Fruit fly (Drosophila melanogaster) whole organism, embryonic: Measurements from ENCODE around the gene Phae2.
A peak's percentile ranks its signal among the peaks of the same experiment; 100 is the strongest.

ENCODE experiments used
- Ada2b ChIP-seq: fragments of 200-800 bp; sonication (Bioruptor generic); IDR thresholded peaks from 2 replicates; pipeline ENCODE4 v1.3.6; 2022; ENCODE audit warnings: missing biosample characterization, missing genetic modification characterization
- Blimp-1 ChIP-seq: fragments of 200-800 bp; sonication (Bioruptor generic); optimal IDR thresholded peaks from 3 replicates; lab custom pipeline; 2018; ENCODE audit warnings: missing biosample characterization, missing genetic modification characterization, mild to moderate bottlenecking, moderate library complexity, missing genetic modification reagents
- CG10366 ChIP-seq: fragments of 200-800 bp; sonication (Bioruptor generic); IDR thresholded peaks from 2 replicates; pipeline ENCODE4 v1.3.6; 2022; ENCODE audit warnings: missing biosample characterization, missing genetic modification characterization
- CG11695 ChIP-seq: fragments of 200-800 bp; sonication (Bioruptor generic); IDR thresholded peaks from 3 replicates; pipeline ENCODE4 v1.3.6; 2022; ENCODE audit warnings: missing biosample characterization, missing genetic modification characterization
- CG12299 ChIP-seq: fragments of 200-800 bp; sonication (Bioruptor generic); optimal IDR thresholded peaks from 2 replicates; lab custom pipeline; 2018; ENCODE audit warnings: missing biosample characterization, mild to moderate bottlenecking, missing genetic modification characterization
- CG14860 ChIP-seq: fragments of 200-800 bp; sonication (Bioruptor generic); IDR thresholded peaks from 3 replicates; pipeline ENCODE4 v1.3.6; 2022; ENCODE audit warnings: missing biosample characterization, missing genetic modification characterization; ENCODE audit not compliant: partially characterized antibody
- CG17568 ChIP-seq: fragments of 200-800 bp; sonication (Bioruptor generic); optimal IDR thresholded peaks from 2 replicates; lab custom pipeline; 2018; ENCODE audit warnings: missing biosample characterization, mild to moderate bottlenecking, missing genetic modification characterization, moderate library complexity
- CG1832 ChIP-seq: fragments of 200-800 bp; sonication (Bioruptor generic); optimal IDR thresholded peaks from 2 replicates; lab custom pipeline; 2017; ENCODE audit warnings: missing biosample characterization, mild to moderate bottlenecking, missing genetic modification characterization, inconsistent platforms
- CG30431 ChIP-seq: fragments of 200-800 bp; sonication (Bioruptor generic); optimal IDR thresholded peaks from 2 replicates; lab custom pipeline; 2017; ENCODE audit warnings: missing biosample characterization, missing genetic modification characterization
- CG34376 ChIP-seq: fragments of 200-800 bp; sonication (Bioruptor generic); optimal IDR thresholded peaks from 2 replicates; lab custom pipeline; 2018; ENCODE audit warnings: missing biosample characterization, mild to moderate bottlenecking, missing genetic modification characterization
- CG3838 ChIP-seq: fragments of 200-800 bp; sonication (Bioruptor generic); optimal IDR thresholded peaks from 3 replicates; lab custom pipeline; 2016; ENCODE audit warnings: missing biosample characterization, missing genetic modification characterization
- CG5245 ChIP-seq: fragments of 200-800 bp; sonication (Bioruptor generic); optimal IDR thresholded peaks from 3 replicates; lab custom pipeline; 2016; ENCODE audit warnings: missing biosample characterization, missing genetic modification characterization
- CG6813 ChIP-seq: fragments of 200-800 bp; sonication (Bioruptor generic); optimal IDR thresholded peaks from 2 replicates; lab custom pipeline; 2017; ENCODE audit warnings: missing biosample characterization, missing genetic modification characterization, mild to moderate bottlenecking, moderate library complexity, missing genetic modification reagents
- CG7786 ChIP-seq: fragments of 200-800 bp; sonication (Bioruptor generic); optimal IDR thresholded peaks from 2 replicates; lab custom pipeline; 2016; ENCODE audit warnings: missing biosample characterization, missing genetic modification characterization
- CG8359 ChIP-seq: fragments of 200-800 bp; sonication (Bioruptor generic); optimal IDR thresholded peaks from 2 replicates; lab custom pipeline; 2017; ENCODE audit warnings: missing biosample characterization, mild to moderate bottlenecking, missing genetic modification characterization, borderline replicate concordance
- CG8478 ChIP-seq: fragments of >200 bp; optimal IDR thresholded peaks from 2 replicates; lab custom pipeline; 2018
- CG8765 ChIP-seq: fragments of 200-800 bp; sonication (Bioruptor generic); IDR thresholded peaks from 2 replicates; pipeline ENCODE4 v1.3.6; 2022; ENCODE audit warnings: missing biosample characterization, missing genetic modification characterization
- CG8944 ChIP-seq: fragments of 200-800 bp; sonication (Bioruptor generic); optimal IDR thresholded peaks from 3 replicates; lab custom pipeline; 2016; ENCODE audit warnings: missing biosample characterization, missing genetic modification characterization
- CG9727 ChIP-seq: fragments of 200-800 bp; sonication (Bioruptor generic); optimal IDR thresholded peaks from 3 replicates; lab custom pipeline; 2017; ENCODE audit warnings: missing biosample characterization, mild to moderate bottlenecking, missing genetic modification characterization
- Ets97D ChIP-seq: fragments of 200-800 bp; sonication (Bioruptor generic); optimal IDR thresholded peaks from 3 replicates; lab custom pipeline; 2016; ENCODE audit warnings: missing biosample characterization, missing genetic modification characterization
- Fer3 ChIP-seq: fragments of 200-800 bp; sonication (Bioruptor generic); optimal IDR thresholded peaks from 2 replicates; lab custom pipeline; 2018; ENCODE audit warnings: missing biosample characterization, mild to moderate bottlenecking, missing genetic modification characterization, moderate library complexity
- HmgD ChIP-seq: fragments of 200-800 bp; sonication (Bioruptor generic); optimal IDR thresholded peaks from 3 replicates; lab custom pipeline; 2016; ENCODE audit warnings: missing biosample characterization, missing genetic modification characterization
- MESR4 ChIP-seq: fragments of 200-800 bp; sonication (Bioruptor generic); optimal IDR thresholded peaks from 2 replicates; lab custom pipeline; 2018; ENCODE audit warnings: missing biosample characterization, mild to moderate bottlenecking, missing genetic modification characterization, moderate library complexity
- Mad ChIP-seq: fragments of 200-800 bp; sonication (Bioruptor generic); optimal IDR thresholded peaks from 2 replicates; lab custom pipeline; 2016; ENCODE audit warnings: missing biosample characterization, missing genetic modification characterization
- NK7.1 ChIP-seq: fragments of 200-800 bp; sonication (Bioruptor generic); optimal IDR thresholded peaks from 3 replicates; lab custom pipeline; 2016; ENCODE audit warnings: missing biosample characterization, missing genetic modification characterization
- Pdp1 ChIP-seq, 2 experiments: fragments of 200-800 bp; sonication (Bioruptor generic); optimal IDR thresholded peaks; 3 replicates each; lab custom pipeline; 2016; ENCODE audit warnings: missing biosample characterization in 2 of 2, missing genetic modification characterization in 2 of 2, mild to moderate bottlenecking in 1 of 2, moderate library complexity in 1 of 2
- Sin3A ChIP-seq: fragments of >200 bp; optimal IDR thresholded peaks from 2 replicates; lab custom pipeline; 2018
- Six4 ChIP-seq: fragments of 200-800 bp; sonication (Bioruptor generic); optimal IDR thresholded peaks from 2 replicates; lab custom pipeline; 2016; ENCODE audit warnings: missing biosample characterization, missing genetic modification characterization
- bbx ChIP-seq: fragments of 200-800 bp; sonication (Bioruptor generic); IDR thresholded peaks from 2 replicates; pipeline ENCODE4 v1.3.6; 2022; ENCODE audit warnings: missing biosample characterization, missing genetic modification characterization; ENCODE audit not compliant: partially characterized antibody
- bigmax ChIP-seq: fragments of 200-800 bp; sonication (Bioruptor generic); optimal IDR thresholded peaks from 2 replicates; lab custom pipeline; 2018; ENCODE audit warnings: missing biosample characterization, mild to moderate bottlenecking, missing genetic modification characterization
- br ChIP-seq: fragments of >200 bp; optimal IDR thresholded peaks from 2 replicates; lab custom pipeline; 2017
- cad ChIP-seq: fragments of >200 bp; optimal IDR thresholded peaks from 2 replicates; lab custom pipeline; 2017; ENCODE audit warnings: missing biosample characterization, missing genetic modification characterization
- cg ChIP-seq: fragments of 200-800 bp; sonication (Bioruptor generic); optimal IDR thresholded peaks from 3 replicates; lab custom pipeline; 2019; ENCODE audit warnings: missing biosample characterization, mild to moderate bottlenecking, missing genetic modification characterization, moderate library complexity
- eve ChIP-seq, 2 experiments: fragments of >200 bp; optimal IDR thresholded peaks; 2 replicates each; lab custom pipeline; 2017; ENCODE audit warnings: missing biosample characterization in 2 of 2, missing genetic modification characterization in 2 of 2
- fd102C ChIP-seq: fragments of 200-800 bp; sonication (Bioruptor generic); optimal IDR thresholded peaks from 2 replicates; lab custom pipeline; 2018; ENCODE audit warnings: missing biosample characterization, mild to moderate bottlenecking, missing genetic modification characterization, moderate library complexity
- gsb-n ChIP-seq: fragments of 200-800 bp; sonication (Bioruptor generic); optimal IDR thresholded peaks from 3 replicates; lab custom pipeline; 2018; ENCODE audit warnings: missing biosample characterization, mild to moderate bottlenecking, missing genetic modification characterization
- gt ChIP-seq: fragments of 200-800 bp; sonication (Bioruptor generic); IDR thresholded peaks from 2 replicates; pipeline ENCODE4 v1.3.6; 2022; ENCODE audit warnings: missing biosample characterization, missing genetic modification characterization
- ham ChIP-seq: fragments of 200-800 bp; sonication (Bioruptor generic); IDR thresholded peaks from 2 replicates; pipeline ENCODE4 v1.3.6; 2022; ENCODE audit warnings: missing biosample characterization, missing genetic modification characterization
- hb ChIP-seq: fragments of 200-800 bp; sonication (Bioruptor generic); IDR thresholded peaks from 3 replicates; pipeline ENCODE4 v1.3.6; 2022; ENCODE audit warnings: missing biosample characterization, missing genetic modification characterization; ENCODE audit not compliant: partially characterized antibody
- hth ChIP-seq: fragments of >200 bp; optimal IDR thresholded peaks from 2 replicates; lab custom pipeline; 2017; ENCODE audit warnings: inconsistent platforms
- insv ChIP-seq, 2 experiments: fragments of 200-800 bp; sonication (Bioruptor generic); optimal IDR thresholded peaks; 3 replicates each; lab custom pipeline; 2016 to 2018; ENCODE audit warnings: missing biosample characterization in 2 of 2, missing genetic modification characterization in 2 of 2
- jigr1 ChIP-seq: fragments of 200-800 bp; sonication (Bioruptor generic); IDR thresholded peaks from 3 replicates; pipeline ENCODE4 v1.3.6; 2022; ENCODE audit warnings: missing biosample characterization, missing genetic modification characterization
- lilli ChIP-seq: fragments of 200-800 bp; sonication (Bioruptor generic); optimal IDR thresholded peaks from 3 replicates; lab custom pipeline; 2016; ENCODE audit warnings: missing biosample characterization, missing genetic modification characterization
- mam ChIP-seq: fragments of 200-800 bp; sonication (Bioruptor generic); optimal IDR thresholded peaks from 3 replicates; lab custom pipeline; 2016; ENCODE audit warnings: missing biosample characterization, missing genetic modification characterization
- psq ChIP-seq: fragments of 200-800 bp; sonication (Bioruptor generic); optimal IDR thresholded peaks from 2 replicates; lab custom pipeline; 2017; ENCODE audit warnings: missing biosample characterization, missing genetic modification characterization
- ranshi ChIP-seq: fragments of 200-800 bp; sonication (Bioruptor generic); IDR thresholded peaks from 2 replicates; pipeline ENCODE4 v1.3.6; 2022; ENCODE audit warnings: missing biosample characterization, missing genetic modification characterization
- rib ChIP-seq: fragments of 200-800 bp; sonication (Bioruptor generic); IDR thresholded peaks from 2 replicates; pipeline ENCODE4 v1.3.6; 2022; ENCODE audit warnings: missing biosample characterization, missing genetic modification characterization
- ro ChIP-seq: fragments of 200-800 bp; sonication (Bioruptor generic); IDR thresholded peaks from 2 replicates; pipeline ENCODE4 v1.3.6; 2022; ENCODE audit warnings: missing biosample characterization, missing genetic modification characterization
- stwl ChIP-seq: fragments of 200-800 bp; sonication (Bioruptor generic); optimal IDR thresholded peaks from 3 replicates; lab custom pipeline; 2018; ENCODE audit warnings: missing biosample characterization, mild to moderate bottlenecking, missing genetic modification characterization, moderate library complexity
- vfl ChIP-seq: fragments of 200-800 bp; sonication (Bioruptor generic); optimal IDR thresholded peaks from 2 replicates; lab custom pipeline; 2016; ENCODE audit warnings: missing biosample characterization, missing genetic modification characterization
- yki ChIP-seq: fragments of >200 bp; optimal IDR thresholded peaks from 3 replicates; lab custom pipeline; 2018
- z ChIP-seq: fragments of 200-800 bp; sonication (Bioruptor generic); IDR thresholded peaks from 3 replicates; pipeline ENCODE4 v1.3.6; 2022; ENCODE audit warnings: missing biosample characterization, missing genetic modification characterization
- zf30C ChIP-seq: fragments of 200-800 bp; sonication (Bioruptor generic); optimal IDR thresholded peaks from 3 replicates; lab custom pipeline; 2018; ENCODE audit warnings: missing biosample characterization, mild to moderate bottlenecking, missing genetic modification characterization

Gene Phae2

DNA sequence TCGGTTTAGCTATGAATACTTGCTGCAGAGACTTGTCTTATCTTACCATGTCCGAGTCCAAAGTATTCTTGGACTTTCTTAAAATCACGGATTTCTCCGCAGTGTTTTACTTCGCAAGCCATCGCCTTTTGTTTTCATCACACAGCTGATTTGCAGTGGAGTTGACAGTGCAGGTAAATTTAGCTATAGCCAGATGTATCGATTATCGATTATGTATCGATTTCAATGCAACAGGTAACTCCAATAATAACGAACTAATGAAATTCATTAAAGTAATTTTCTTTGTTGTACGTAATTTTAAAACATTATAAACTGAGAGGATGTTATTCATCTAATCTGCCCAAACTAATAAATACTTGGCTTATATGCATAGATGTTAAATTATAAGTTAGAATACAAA is 47.9 kb upstream of the Phae2 start, which contains the start of gene Rab3-GAP (continued):
- TF ChIP-seq CG3838, result no peak
- TF ChIP-seq HmgD, result no peak
- peak; percentile 44; the same call in 1 of the 3 replicates for TF ChIP-seq CG11695
- no peak for TF ChIP-seq psq (GFP tag; lab: Kevin White, UChicago)
- no peak for TF ChIP-seq CG8359
- TF ChIP-seq vfl, result no peak
- TF ChIP-seq jigr1 (GFP tag; lab: Robert Waterston, UW), result no peak
- no peak for TF ChIP-seq CG1832
- TF ChIP-seq yki (lab: Kevin White, UChicago), result no peak
- no peak for TF ChIP-seq ro (GFP tag; lab: Robert Waterston, UW)
- no peak for TF ChIP-seq CG5245 (GFP tag; lab: Kevin White, UChicago)
- TF ChIP-seq CG6813 (GFP tag; lab: Kevin White, UChicago), result no peak
- no peak for TF ChIP-seq bigmax
- no peak for TF ChIP-seq CG30431 (GFP tag; lab: Kevin White, UChicago)
- TF ChIP-seq mam (GFP tag; lab: Kevin White, UChicago), result no peak
- no peak for TF ChIP-seq rib
- TF ChIP-seq CG14860 (GFP tag; lab: Robert Waterston, UW), result 0 out of 3 replicates have a peak, but pooled peaks have one; percentile 34
- peak; percentile 37 for TF ChIP-seq lilli (GFP tag; lab: Kevin White, UChicago)
- no peak for TF ChIP-seq NK7.1
- no peak for TF ChIP-seq zf30C
- peak; percentile 34 for TF ChIP-seq Fer3
- no peak for TF ChIP-seq gt (GFP tag; lab: Robert Waterston, UW)
- no peak for TF ChIP-seq eve (GFP tag; optimal IDR thresholded peaks at IDR 0.05; lab: Kevin White, UChicago)
- no peak for TF ChIP-seq CG34376 (GFP tag; lab: Kevin White, UChicago)
- TF ChIP-seq CG8765 (GFP tag; lab: Robert Waterston, UW), result no peak
- no peak for TF ChIP-seq gsb-n (tag; lab: Kevin White, UChicago)
- TF ChIP-seq Sin3A (lab: Kevin White, UChicago), result no peak
- peak; percentile 11 for TF ChIP-seq Ets97D (GFP tag; lab: Kevin White, UChicago)
- TF ChIP-seq z (GFP tag; lab: Robert Waterston, UW), result no peak
- peak; percentile 50 for TF ChIP-seq MESR4
- no peak for TF ChIP-seq CG8478
- TF ChIP-seq ranshi (GFP tag; lab: Robert Waterston, UW), result no peak
- no peak for TF ChIP-seq bbx (GFP tag; lab: Robert Waterston, UW)
- TF ChIP-seq CG8944 (GFP tag; lab: Kevin White, UChicago), result no peak
- no peak for TF ChIP-seq CG9727
- TF ChIP-seq Six4 (GFP tag; lab: Kevin White, UChicago), result peak; percentile 5
- no peak for TF ChIP-seq CG12299
- no peak for TF ChIP-seq hth (lab: Kevin White, UChicago)
- TF ChIP-seq br, result no peak
- TF ChIP-seq Pdp1 (GFP tag; optimal IDR thresholded peaks at IDR 0.05; lab: Kevin White, UChicago), result peak in 1 of 2 experiments; percentile 37
- TF ChIP-seq CG17568 (GFP tag; lab: Kevin White, UChicago), result no peak
- 0 out of 3 replicates have a peak, but pooled peaks have one; percentile 5 for TF ChIP-seq hb (GFP tag; lab: Robert Waterston, UW)
- TF ChIP-seq Ada2b, result 0 out of 2 replicates have a peak, but pooled peaks have one; percentile 4
- TF ChIP-seq stwl, result peak; percentile 75
- TF ChIP-seq Mad (GFP tag; lab: Kevin White, UChicago), result no peak
- TF ChIP-seq CG7786, result no peak
- no peak for TF ChIP-seq insv (GFP tag; optimal IDR thresholded peaks at IDR 0.05; lab: Kevin White, UChicago)
- TF ChIP-seq cad (GFP tag; lab: Kevin White, UChicago), result no peak
- TF ChIP-seq fd102C (GFP tag; lab: Kevin White, UChicago), result no peak
- no peak for TF ChIP-seq CG10366 (GFP tag; lab: Robert Waterston, UW)
- TF ChIP-seq Blimp-1 (GFP tag; lab: Kevin White, UChicago), result no peak
- TF ChIP-seq cg (GFP tag; lab: Kevin White, UChicago), result no peak
- TF ChIP-seq ham (GFP tag; lab: Robert Waterston, UW), result no peak
